Fruit fly (Drosophila melanogaster) whole organism, embryonic: ENCODE data around the gene CG14227.

Experiments
- Abd-B ChIP-seq: fragments of 200-800 bp; sonication (Bioruptor generic); optimal IDR thresholded peaks from 2 replicates; lab custom pipeline; 2018; ENCODE audit warnings: missing biosample characterization, mild to moderate bottlenecking, missing genetic modification characterization, moderate library complexity
- CG11247 ChIP-seq: fragments of 200-800 bp; sonication (Bioruptor generic); IDR thresholded peaks from 2 replicates; pipeline ENCODE4 v1.3.6; 2022; ENCODE audit warnings: missing biosample characterization, missing genetic modification characterization
- CG11504 ChIP-seq: fragments of 200-800 bp; sonication (Bioruptor generic); optimal IDR thresholded peaks from 3 replicates; lab custom pipeline; 2019; ENCODE audit warnings: missing biosample characterization, mild to moderate bottlenecking, missing genetic modification characterization, moderate library complexity
- CG12104 ChIP-seq: fragments of 200-800 bp; sonication (Bioruptor generic); optimal IDR thresholded peaks from 3 replicates; lab custom pipeline; 2016; ENCODE audit warnings: missing biosample characterization, missing genetic modification characterization
- CG13123 ChIP-seq: fragments of 200-800 bp; sonication (Bioruptor generic); optimal IDR thresholded peaks from 2 replicates; lab custom pipeline; 2016; ENCODE audit warnings: missing biosample characterization, missing genetic modification characterization
- CG14441 ChIP-seq: fragments of 200-800 bp; sonication (Bioruptor generic); IDR thresholded peaks from 2 replicates; pipeline ENCODE4 v1.3.6; 2022; ENCODE audit warnings: missing biosample characterization, missing genetic modification characterization
- CG14860 ChIP-seq: fragments of 200-800 bp; sonication (Bioruptor generic); IDR thresholded peaks from 3 replicates; pipeline ENCODE4 v1.3.6; 2022; ENCODE audit warnings: missing biosample characterization, missing genetic modification characterization; ENCODE audit not compliant: partially characterized antibody
- CG15269 ChIP-seq: fragments of 200-800 bp; sonication (Bioruptor generic); optimal IDR thresholded peaks from 2 replicates; lab custom pipeline; 2018; ENCODE audit warnings: missing biosample characterization, mild to moderate bottlenecking, missing genetic modification characterization, moderate library complexity
- CG1529 ChIP-seq: fragments of 200-800 bp; sonication (Bioruptor generic); optimal IDR thresholded peaks from 3 replicates; lab custom pipeline; 2018; ENCODE audit warnings: missing biosample characterization, missing genetic modification characterization
- CG17328 ChIP-seq: fragments of 200-800 bp; sonication (Bioruptor generic); IDR thresholded peaks from 2 replicates; pipeline ENCODE4 v1.3.6; 2022; ENCODE audit warnings: missing biosample characterization, missing genetic modification characterization
- CG17802 ChIP-seq: fragments of 200-800 bp; sonication (Bioruptor generic); optimal IDR thresholded peaks from 2 replicates; lab custom pipeline; 2018; ENCODE audit warnings: missing biosample characterization, mild to moderate bottlenecking, missing genetic modification characterization, moderate library complexity
- CG18262 ChIP-seq: fragments of 200-800 bp; optimal IDR thresholded peaks from 3 replicates; lab custom pipeline; 2019; ENCODE audit warnings: missing biosample characterization, mild to moderate bottlenecking, missing genetic modification characterization, moderate library complexity
- CG2120 ChIP-seq: fragments of 200-800 bp; sonication (Bioruptor generic); optimal IDR thresholded peaks from 3 replicates; lab custom pipeline; 2016; ENCODE audit warnings: missing biosample characterization, missing genetic modification characterization
- CG4820 ChIP-seq: fragments of 200-800 bp; sonication (Bioruptor generic); optimal IDR thresholded peaks from 3 replicates; lab custom pipeline; 2016; ENCODE audit warnings: missing biosample characterization, missing genetic modification characterization
- CG6813 ChIP-seq: fragments of 200-800 bp; sonication (Bioruptor generic); optimal IDR thresholded peaks from 2 replicates; lab custom pipeline; 2017; ENCODE audit warnings: missing biosample characterization, missing genetic modification characterization, mild to moderate bottlenecking, moderate library complexity, missing genetic modification reagents
- CG8281 ChIP-seq: fragments of 200-800 bp; sonication (Bioruptor generic); optimal IDR thresholded peaks from 2 replicates; lab custom pipeline; 2018; ENCODE audit warnings: missing biosample characterization, mild to moderate bottlenecking, missing genetic modification characterization, moderate library complexity
- CG8290 ChIP-seq, 3 experiments: fragments of 200-800 bp; sonication (Bioruptor generic); optimal IDR thresholded peaks; 2 replicates each; lab custom pipeline; 2016 to 2019; ENCODE audit warnings: missing biosample characterization in 3 of 3, missing genetic modification characterization in 3 of 3, mild to moderate bottlenecking in 2 of 3, moderate library complexity in 1 of 3
- CG8478 ChIP-seq: fragments of >200 bp; optimal IDR thresholded peaks from 2 replicates; lab custom pipeline; 2018
- CG9727 ChIP-seq: fragments of 200-800 bp; sonication (Bioruptor generic); optimal IDR thresholded peaks from 3 replicates; lab custom pipeline; 2017; ENCODE audit warnings: missing biosample characterization, mild to moderate bottlenecking, missing genetic modification characterization
- Camta ChIP-seq: fragments of 200-800 bp; sonication (Bioruptor generic); optimal IDR thresholded peaks from 2 replicates; lab custom pipeline; 2016; ENCODE audit warnings: missing biosample characterization, missing genetic modification characterization
- Chrac-16 ChIP-seq: fragments of 200-800 bp; sonication (Bioruptor generic); optimal IDR thresholded peaks from 3 replicates; lab custom pipeline; 2016; ENCODE audit warnings: missing biosample characterization, missing genetic modification characterization
- Dll ChIP-seq: fragments of 200-800 bp; sonication (Bioruptor generic); IDR thresholded peaks from 4 replicates; pipeline ENCODE4 v1.3.6; 2022; ENCODE audit warnings: missing biosample characterization, missing genetic modification characterization; ENCODE audit not compliant: partially characterized antibody
- Gug ChIP-seq: fragments of 200-800 bp; sonication (Bioruptor generic); IDR thresholded peaks from 4 replicates; pipeline ENCODE4 v1.3.6; 2022; ENCODE audit warnings: missing biosample characterization, missing genetic modification characterization
- HLHmδ ChIP-seq: fragments of 200-800 bp; sonication (Bioruptor generic); optimal IDR thresholded peaks from 2 replicates; lab custom pipeline; 2018; ENCODE audit warnings: missing biosample characterization, mild to moderate bottlenecking, missing genetic modification characterization, moderate library complexity
- Hey ChIP-seq: fragments of 200-800 bp; sonication (Bioruptor generic); optimal IDR thresholded peaks from 3 replicates; lab custom pipeline; 2018; ENCODE audit warnings: missing biosample characterization, mild to moderate bottlenecking, missing genetic modification characterization
- NfI ChIP-seq: fragments of 200-800 bp; sonication (Bioruptor generic); optimal IDR thresholded peaks from 3 replicates; lab custom pipeline; 2018; ENCODE audit warnings: missing biosample characterization, mild to moderate bottlenecking, missing genetic modification characterization, moderate library complexity
- Optix ChIP-seq: fragments of 200-800 bp; sonication (Bioruptor generic); IDR thresholded peaks from 3 replicates; pipeline ENCODE4 v1.3.6; 2022; ENCODE audit warnings: missing biosample characterization, missing genetic modification characterization
- Sin3A ChIP-seq: fragments of >200 bp; optimal IDR thresholded peaks from 2 replicates; lab custom pipeline; 2018
- TFAM ChIP-seq: fragments of 200-800 bp; sonication (Bioruptor generic); optimal IDR thresholded peaks from 2 replicates; lab custom pipeline; 2017; ENCODE audit warnings: missing biosample characterization, missing genetic modification characterization, inconsistent platforms
- Trl ChIP-seq, 3 experiments: fragments of >200 bp in 2 of 3; fragments of 200-800 bp in 1 of 3; sonication (Bioruptor generic) in 1 of 3; optimal IDR thresholded peaks; 2 replicates in 1 of 3; 3 replicates in 2 of 3; lab custom pipeline; 2016 to 2017; ENCODE audit warnings: missing biosample characterization in 1 of 3, missing genetic modification characterization in 1 of 3
- ara ChIP-seq: fragments of 200-800 bp; sonication (Bioruptor generic); IDR thresholded peaks from 2 replicates; pipeline ENCODE4 v1.3.6; 2022; ENCODE audit warnings: missing biosample characterization, missing genetic modification characterization
- br ChIP-seq: fragments of >200 bp; optimal IDR thresholded peaks from 2 replicates; lab custom pipeline; 2017
- cato ChIP-seq: fragments of 200-800 bp; sonication (Bioruptor generic); optimal IDR thresholded peaks from 2 replicates; lab custom pipeline; 2016; ENCODE audit warnings: missing biosample characterization, missing genetic modification characterization, borderline replicate concordance
- chif ChIP-seq, 2 experiments: fragments of 200-800 bp; sonication (Bioruptor generic); optimal IDR thresholded peaks; 3 replicates each; lab custom pipeline; 2016; ENCODE audit warnings: missing biosample characterization in 2 of 2, missing genetic modification characterization in 2 of 2
- crol ChIP-seq: fragments of 200-800 bp; sonication (Bioruptor generic); IDR thresholded peaks from 2 replicates; pipeline ENCODE4 v1.3.6; 2022; ENCODE audit warnings: missing biosample characterization, missing genetic modification characterization
- dan ChIP-seq: fragments of 200-800 bp; sonication (Bioruptor generic); IDR thresholded peaks from 2 replicates; pipeline ENCODE4 v1.3.6; 2022; ENCODE audit warnings: missing biosample characterization, missing genetic modification characterization
- ftz-f1 ChIP-seq: fragments of 200-800 bp; sonication (Bioruptor generic); optimal IDR thresholded peaks from 2 replicates; lab custom pipeline; 2016; ENCODE audit warnings: missing biosample characterization, missing genetic modification characterization
- fu2 ChIP-seq: fragments of 200-800 bp; sonication (Bioruptor generic); optimal IDR thresholded peaks from 2 replicates; lab custom pipeline; 2016; ENCODE audit warnings: missing biosample characterization, missing genetic modification characterization
- grau ChIP-seq: fragments of 200-800 bp; optimal IDR thresholded peaks from 3 replicates; lab custom pipeline; 2019; ENCODE audit warnings: missing biosample characterization, mild to moderate bottlenecking, missing genetic modification characterization, moderate library complexity
- mirr ChIP-seq: fragments of 200-800 bp; sonication (Bioruptor generic); optimal IDR thresholded peaks from 3 replicates; lab custom pipeline; 2018; ENCODE audit warnings: missing biosample characterization, mild to moderate bottlenecking, missing genetic modification characterization
- nerfin-1 ChIP-seq: fragments of 200-800 bp; sonication (Bioruptor generic); optimal IDR thresholded peaks from 3 replicates; lab custom pipeline; 2019; ENCODE audit warnings: missing biosample characterization, mild to moderate bottlenecking, missing genetic modification characterization, moderate library complexity
- ranshi ChIP-seq: fragments of 200-800 bp; sonication (Bioruptor generic); IDR thresholded peaks from 2 replicates; pipeline ENCODE4 v1.3.6; 2022; ENCODE audit warnings: missing biosample characterization, missing genetic modification characterization
- row ChIP-seq: fragments of 200-800 bp; sonication (Bioruptor generic); IDR thresholded peaks from 3 replicates; pipeline ENCODE4 v1.3.6; 2022; ENCODE audit warnings: missing biosample characterization, missing genetic modification characterization
- schlank ChIP-seq: fragments of 200-800 bp; sonication (Bioruptor generic); optimal IDR thresholded peaks from 2 replicates; lab custom pipeline; 2018; ENCODE audit warnings: missing biosample characterization, mild to moderate bottlenecking, missing genetic modification characterization
- slbo ChIP-seq: fragments of 200-800 bp; sonication (Bioruptor generic); IDR thresholded peaks from 2 replicates; pipeline ENCODE4 v1.3.6; 2022; ENCODE audit warnings: missing biosample characterization, missing genetic modification characterization
- zen2 ChIP-seq: fragments of 200-800 bp; sonication (Bioruptor generic); IDR thresholded peaks from 3 replicates; pipeline ENCODE4 v1.3.6; 2022; ENCODE audit warnings: missing biosample characterization, missing genetic modification characterization; ENCODE audit not compliant: partially characterized antibody
- zfh2 ChIP-seq: fragments of 200-800 bp; sonication (Bioruptor generic); optimal IDR thresholded peaks from 2 replicates; lab custom pipeline; 2016; ENCODE audit warnings: missing biosample characterization, missing genetic modification characterization

The CG14227 gene

dm6 chrX:19692951-19693698 is 4.4 kb upstream of the CG14227 start, which contains the start of gene Mer (continued):
- TF ChIP-seq slbo (GFP tag; lab: Robert Waterston, UW): peak; percentile 87
- TF ChIP-seq ftz-f1 (GFP tag; lab: Kevin White, UChicago): peak; percentile 73
- TF ChIP-seq NfI (GFP tag; lab: Kevin White, UChicago): peak; percentile 86
- TF ChIP-seq CG12104 (GFP tag; lab: Kevin White, UChicago): peak; percentile 6
- TF ChIP-seq CG4820 (GFP tag; lab: Kevin White, UChicago): peak; percentile 99
- peak; percentile 39 for TF ChIP-seq CG17802 (tag; lab: Kevin White, UChicago)
- TF ChIP-seq Hey (tag; lab: Kevin White, UChicago): no peak

- TF ChIP-seq Gug (no peak), HLHmδ (GFP tag; lab: Kevin White, UChicago) (no peak), Camta (GFP tag; lab: Kevin White, UChicago) (no peak), cato (no peak), Dll (GFP tag; lab: Robert Waterston, UW) (0 out of 4 replicates have a peak, but pooled peaks have one; percentile 19), CG8478 (lab: Kevin White, UChicago) (no peak), Abd-B (GFP tag; lab: Kevin White, UChicago) (no peak), Trl (optimal IDR thresholded peaks at IDR 0.05; lab: Kevin White, UChicago) (peak; percentile 61 to 66), Trl (GFP tag; optimal IDR thresholded peaks at IDR 0.05; lab: Kevin White, UChicago) (no peak), nerfin-1 (tag; lab: Kevin White, UChicago) (no peak), mirr (GFP tag; lab: Kevin White, UChicago) (no peak), schlank (no peak), CG14860 (GFP tag; lab: Robert Waterston, UW) (no peak), CG13123 (GFP tag; lab: Kevin White, UChicago) (no peak), CG18262 (tag; lab: Kevin White, UChicago) (no peak)
Measured at dm6 chrX:19690050-19690449, 1.3 kb upstream of the CG14227 start.

dm6 chrX:19684048-19684447 is 4.7 kb downstream of the CG14227 start:
- TF ChIP-seq ftz-f1 (GFP tag; lab: Kevin White, UChicago) (no peak), CG14441 (GFP tag; lab: Robert Waterston, UW) (no peak), CG8281 (tag; lab: Kevin White, UChicago) (no peak), schlank (no peak), br (lab: Kevin White, UChicago) (no peak), CG11504 (tag; lab: Kevin White, UChicago) (no peak), Chrac-16 (no peak), Optix (GFP tag; lab: Robert Waterston, UW) (0 out of 3 replicates have a peak, but pooled peaks have one; percentile 27), ranshi (GFP tag; lab: Robert Waterston, UW) (peak; percentile 24; the same call in 1 of the 2 replicates), chif (GFP tag; optimal IDR thresholded peaks at IDR 0.05; lab: Kevin White, UChicago) (no peak), row (GFP tag; lab: Robert Waterston, UW) (peak; percentile 23; the same call in 1 of the 3 replicates), dan (GFP tag; lab: Robert Waterston, UW) (no peak), grau (tag; lab: Kevin White, UChicago) (peak; percentile 86), zen2 (GFP tag; lab: Robert Waterston, UW) (no peak), CG6813 (GFP tag; lab: Kevin White, UChicago) (no peak), fu2 (GFP tag; lab: Kevin White, UChicago) (no peak), CG1529 (no peak), Sin3A (lab: Kevin White, UChicago) (no peak), CG15269 (tag; lab: Kevin White, UChicago) (no peak), ara (0 out of 2 replicates have a peak, but pooled peaks have one; percentile 37), HLHmδ (GFP tag; lab: Kevin White, UChicago) (no peak), crol (GFP tag; lab: Robert Waterston, UW) (peak; percentile 75), CG2120 (GFP tag; lab: Kevin White, UChicago) (no peak), TFAM (no peak), CG17328 (GFP tag; lab: Robert Waterston, UW) (no peak), CG9727 (GFP tag; lab: Kevin White, UChicago) (no peak), zfh2 (GFP tag; lab: Kevin White, UChicago) (no peak), CG8290 (GFP tag; optimal IDR thresholded peaks at IDR 0.05; lab: Kevin White, UChicago) (no peak), CG8290 (tag; optimal IDR thresholded peaks at IDR 0.05; lab: Kevin White, UChicago) (no peak), CG11247 (GFP tag; lab: Robert Waterston, UW) (no peak)
